Worm (Caenorhabditis elegans) whole organism, mixed stage, embryonic: ENCODE data around the gene F14D2.7.

Experiments used
- drap-1 ChIP-seq: fragments of 200-800 bp; sonication (Bioruptor generic); optimal IDR thresholded peaks from 3 replicates; lab custom pipeline; 2018; ENCODE audit warnings: mild to moderate bottlenecking, missing genetic modification characterization, missing compliant biosample characterization
- flh-1 ChIP-seq: fragments of 200-800 bp; sonication (Bioruptor generic); optimal IDR thresholded peaks from 2 replicates; lab custom pipeline; 2018; ENCODE audit warnings: mild to moderate bottlenecking, missing genetic modification characterization, moderate library complexity, missing compliant biosample characterization
- lin-13 ChIP-seq: fragments of 150-350 bp; optimal IDR thresholded peaks from 2 replicates; lab custom pipeline; 2014; ENCODE audit warnings: missing biosample characterization, missing genetic modification characterization
- lin-32 ChIP-seq: fragments of 200-800 bp; sonication (Bioruptor generic); optimal IDR thresholded peaks from 2 replicates; lab custom pipeline; 2018; ENCODE audit warnings: mild to moderate bottlenecking, missing genetic modification characterization, missing compliant biosample characterization
- lsy-2 ChIP-seq: fragments of 150-350 bp; optimal IDR thresholded peaks from 2 replicates; lab custom pipeline; 2014; ENCODE audit warnings: missing biosample characterization, missing genetic modification characterization
- mep-1 ChIP-seq: fragments of 150-350 bp; optimal IDR thresholded peaks from 2 replicates; lab custom pipeline; 2017; ENCODE audit warnings: missing biosample characterization, missing genetic modification reagents, missing genetic modification characterization, inconsistent platforms
- nhr-2 ChIP-seq: fragments of 150-350 bp; optimal IDR thresholded peaks from 2 replicates; lab custom pipeline; 2014; ENCODE audit warnings: missing biosample characterization, missing genetic modification characterization
- nhr-76 ChIP-seq: sonication (generic microtip); optimal IDR thresholded peaks from 2 replicates; lab custom pipeline; 2017; ENCODE audit warnings: missing biosample characterization, missing genetic modification characterization
- unc-39 ChIP-seq: fragments of 150-350 bp; optimal IDR thresholded peaks from 2 replicates; lab custom pipeline; 2014; ENCODE audit warnings: missing biosample characterization, missing genetic modification characterization
- unc-62 ChIP-seq: fragments of 150-350 bp; optimal IDR thresholded peaks from 2 replicates; lab custom pipeline; 2014; ENCODE audit warnings: missing biosample characterization, missing genetic modification reagents, missing genetic modification characterization
- zip-8 ChIP-seq: fragments of 150-350 bp; optimal IDR thresholded peaks from 2 replicates; lab custom pipeline; 2014; ENCODE audit warnings: missing biosample characterization, missing genetic modification characterization
- ztf-11 ChIP-seq: fragments of 150-350 bp; optimal IDR thresholded peaks from 2 replicates; lab custom pipeline; 2014; ENCODE audit warnings: missing biosample characterization, missing genetic modification characterization

DNA sequence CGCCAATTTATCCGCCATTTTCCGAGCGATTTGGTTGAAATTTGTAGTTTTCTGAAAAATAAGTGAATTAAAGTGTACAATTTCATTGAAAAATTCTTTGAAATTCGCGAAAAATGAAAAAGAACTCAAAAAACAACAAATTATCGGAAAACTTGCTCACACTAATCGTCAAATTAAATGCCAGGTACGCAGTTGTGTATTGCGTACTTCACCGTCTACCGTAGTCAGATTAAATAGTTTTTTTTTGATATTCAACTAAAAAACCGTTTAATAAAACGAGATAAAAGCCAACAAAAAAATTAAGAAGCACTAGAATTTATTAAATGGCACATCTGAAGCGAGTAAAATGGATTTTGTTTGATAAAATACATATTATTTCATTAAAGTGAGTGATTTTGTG is 6.5 kb upstream of the F14D2.7 start, which contains the start of gene bath-28:
- TF ChIP-seq lsy-2 = no peak
- no peak for TF ChIP-seq ztf-11 (tag; lab: Kevin White, UChicago)
- no peak for TF ChIP-seq flh-1 (GFP tag; lab: Kevin White, UChicago)
- TF ChIP-seq lin-32 (GFP tag; lab: Kevin White, UChicago) = no peak
- no peak for TF ChIP-seq drap-1 (GFP tag; lab: Kevin White, UChicago)
- TF ChIP-seq unc-62 = no peak
- no peak for TF ChIP-seq lin-13 (tag; lab: Kevin White, UChicago)
- TF ChIP-seq unc-39 (tag; lab: Kevin White, UChicago) = no peak
- TF ChIP-seq nhr-2 = no peak
- TF ChIP-seq mep-1 (tag; lab: Kevin White, UChicago) = no peak
- no peak for TF ChIP-seq zip-8 (tag; lab: Kevin White, UChicago)
- TF ChIP-seq nhr-76 (tag; lab: Kevin White, UChicago) = no peak
